Worm (Caenorhabditis elegans) whole organism, L4/young adult: ENCODE measurements around the gene EGAP1.5.

Experiments
- W03F9.2 ChIP-seq: fragments of 150-350 bp; optimal IDR thresholded peaks from 2 replicates; lab custom pipeline; 2014; ENCODE audit warnings: missing biosample characterization, missing genetic modification characterization
- dao-5 ChIP-seq: sonication (generic microtip); optimal IDR thresholded peaks from 2 replicates; lab custom pipeline; 2016; ENCODE audit warnings: missing genotype, missing genetic modification characterization, moderate library complexity, missing compliant biosample characterization
- him-1 ChIP-seq: sonication (generic microtip); optimal IDR thresholded peaks from 2 replicates; lab custom pipeline; 2016; ENCODE audit warnings: missing genotype, missing genetic modification reagents, missing genetic modification characterization, missing compliant biosample characterization

- no peak for TF ChIP-seq him-1 (tag; lab: Kevin White, UChicago)
- TF ChIP-seq dao-5 (tag; lab: Kevin White, UChicago), result no peak
- TF ChIP-seq W03F9.2 (tag; lab: Kevin White, UChicago), result no peak
Observed at ce11 chrIII:5980274-5980918, 48.9 kb downstream of the EGAP1.5 start.
